Fruit fly (Drosophila melanogaster) whole organism, embryonic: ENCODE data around the gene Spc25.
A peak's percentile ranks its signal among the peaks of the same experiment; 100 is the strongest.

Experiments
- Aef1 ChIP-seq: fragments of 200-800 bp; sonication (Bioruptor generic); IDR thresholded peaks from 3 replicates; pipeline ENCODE4 v1.3.6; 2022; ENCODE audit warnings: missing biosample characterization, missing genetic modification characterization
- Bdp1 ChIP-seq: fragments of 200-800 bp; sonication (Bioruptor generic); optimal IDR thresholded peaks from 3 replicates; lab custom pipeline; 2016; ENCODE audit warnings: missing biosample characterization, missing genetic modification characterization
- CG10366 ChIP-seq: fragments of 200-800 bp; sonication (Bioruptor generic); IDR thresholded peaks from 2 replicates; pipeline ENCODE4 v1.3.6; 2022; ENCODE audit warnings: missing biosample characterization, missing genetic modification characterization
- CG11695 ChIP-seq: fragments of 200-800 bp; sonication (Bioruptor generic); IDR thresholded peaks from 3 replicates; pipeline ENCODE4 v1.3.6; 2022; ENCODE audit warnings: missing biosample characterization, missing genetic modification characterization
- CG12155 ChIP-seq: fragments of 200-800 bp; sonication (Bioruptor generic); optimal IDR thresholded peaks from 3 replicates; lab custom pipeline; 2016; ENCODE audit warnings: missing biosample characterization, missing genetic modification characterization
- CG12391 ChIP-seq: fragments of 200-800 bp; sonication (Bioruptor generic); optimal IDR thresholded peaks from 3 replicates; lab custom pipeline; 2018; ENCODE audit warnings: missing biosample characterization, mild to moderate bottlenecking, missing genetic modification characterization, moderate library complexity
- CG12769 ChIP-seq: fragments of 200-800 bp; sonication (Bioruptor generic); optimal IDR thresholded peaks from 2 replicates; lab custom pipeline; 2019; ENCODE audit warnings: missing biosample characterization, mild to moderate bottlenecking, missing genetic modification characterization, moderate library complexity
- CG15696 ChIP-seq: fragments of 200-800 bp; sonication (Bioruptor generic); optimal IDR thresholded peaks from 2 replicates; lab custom pipeline; 2019; ENCODE audit warnings: missing biosample characterization, mild to moderate bottlenecking, missing genetic modification characterization, moderate library complexity
- CG18262 ChIP-seq: fragments of 200-800 bp; optimal IDR thresholded peaks from 3 replicates; lab custom pipeline; 2019; ENCODE audit warnings: missing biosample characterization, mild to moderate bottlenecking, missing genetic modification characterization, moderate library complexity
- CG18599 ChIP-seq: fragments of 200-800 bp; sonication (Bioruptor generic); optimal IDR thresholded peaks from 3 replicates; lab custom pipeline; 2017; ENCODE audit warnings: missing biosample characterization, missing genetic modification characterization, mild to moderate bottlenecking, moderate library complexity, missing genetic modification reagents
- CG3281 ChIP-seq: fragments of 200-800 bp; sonication (Bioruptor generic); optimal IDR thresholded peaks from 3 replicates; lab custom pipeline; 2017; ENCODE audit warnings: missing biosample characterization, mild to moderate bottlenecking, missing genetic modification characterization
- CG3726 ChIP-seq: fragments of 200-800 bp; sonication (Bioruptor generic); IDR thresholded peaks from 3 replicates; pipeline ENCODE4, ENCODE4 v1.3.6; 2022; ENCODE audit warnings: missing biosample characterization, missing genetic modification characterization
- CG4328 ChIP-seq: fragments of 200-800 bp; sonication (Bioruptor generic); optimal IDR thresholded peaks from 3 replicates; lab custom pipeline; 2017; ENCODE audit warnings: missing biosample characterization, missing genetic modification reagents, missing genetic modification characterization
- CG4404 ChIP-seq: fragments of 200-800 bp; sonication (Bioruptor generic); IDR thresholded peaks from 2 replicates; pipeline ENCODE4 v1.3.6; 2022; ENCODE audit warnings: missing biosample characterization, missing genetic modification characterization
- CG4617 ChIP-seq: fragments of 200-800 bp; sonication (Bioruptor generic); optimal IDR thresholded peaks from 3 replicates; lab custom pipeline; 2016; ENCODE audit warnings: missing biosample characterization, missing genetic modification characterization, borderline replicate concordance
- CG5953 ChIP-seq: fragments of 200-800 bp; sonication (Bioruptor generic); IDR thresholded peaks from 2 replicates; pipeline ENCODE4 v1.3.6; 2022; ENCODE audit warnings: missing biosample characterization, missing genetic modification characterization
- CG7556 ChIP-seq: fragments of 200-800 bp; sonication (Bioruptor generic); optimal IDR thresholded peaks from 2 replicates; lab custom pipeline; 2017; ENCODE audit warnings: missing biosample characterization, mild to moderate bottlenecking, missing genetic modification characterization
- CG9876 ChIP-seq: fragments of 200-800 bp; sonication (Bioruptor generic); optimal IDR thresholded peaks from 2 replicates; lab custom pipeline; 2016; ENCODE audit warnings: missing biosample characterization, missing genetic modification characterization
- Dad ChIP-seq: fragments of 200-800 bp; sonication (Bioruptor generic); optimal IDR thresholded peaks from 3 replicates; lab custom pipeline; 2016; ENCODE audit warnings: missing biosample characterization, missing genetic modification characterization
- Deaf1 ChIP-seq: fragments of 200-800 bp; optimal IDR thresholded peaks from 3 replicates; lab custom pipeline; 2019; ENCODE audit warnings: missing biosample characterization, mild to moderate bottlenecking, missing genetic modification characterization, moderate library complexity
- Dll ChIP-seq: fragments of 200-800 bp; sonication (Bioruptor generic); IDR thresholded peaks from 4 replicates; pipeline ENCODE4 v1.3.6; 2022; ENCODE audit warnings: missing biosample characterization, missing genetic modification characterization; ENCODE audit not compliant: partially characterized antibody
- Elba2 ChIP-seq: fragments of 200-800 bp; sonication (Bioruptor generic); optimal IDR thresholded peaks from 3 replicates; lab custom pipeline; 2016; ENCODE audit warnings: missing biosample characterization, missing genetic modification characterization
- Mrtf ChIP-seq: fragments of 200-800 bp; sonication (Bioruptor generic); IDR thresholded peaks from 3 replicates; pipeline ENCODE4 v1.3.6; 2022; ENCODE audit warnings: missing biosample characterization, missing genetic modification characterization
- NK7.1 ChIP-seq: fragments of 200-800 bp; sonication (Bioruptor generic); optimal IDR thresholded peaks from 3 replicates; lab custom pipeline; 2016; ENCODE audit warnings: missing biosample characterization, missing genetic modification characterization
- Ptx1 ChIP-seq: fragments of 200-800 bp; sonication (Bioruptor generic); IDR thresholded peaks from 2 replicates; pipeline ENCODE4 v1.3.6; 2022; ENCODE audit warnings: missing biosample characterization, missing genetic modification characterization
- Usf ChIP-seq: fragments of 200-800 bp; sonication (Bioruptor generic); optimal IDR thresholded peaks from 2 replicates; lab custom pipeline; 2017; ENCODE audit warnings: missing genotype, missing biosample characterization, missing genetic modification characterization
- abd-A ChIP-seq: fragments of 200-800 bp; sonication (Bioruptor generic); optimal IDR thresholded peaks from 3 replicates; lab custom pipeline; 2019; ENCODE audit warnings: missing biosample characterization, mild to moderate bottlenecking, missing genetic modification characterization, moderate library complexity
- ash1 ChIP-seq: fragments of 200-800 bp; sonication (Bioruptor generic); optimal IDR thresholded peaks from 2 replicates; lab custom pipeline; 2018; ENCODE audit warnings: missing biosample characterization, mild to moderate bottlenecking, missing genetic modification characterization
- bigmax ChIP-seq: fragments of 200-800 bp; sonication (Bioruptor generic); optimal IDR thresholded peaks from 2 replicates; lab custom pipeline; 2018; ENCODE audit warnings: missing biosample characterization, mild to moderate bottlenecking, missing genetic modification characterization
- btn ChIP-seq: fragments of 200-800 bp; sonication (Bioruptor generic); optimal IDR thresholded peaks from 2 replicates; lab custom pipeline; 2016; ENCODE audit warnings: missing biosample characterization, missing genetic modification characterization
- cas ChIP-seq: fragments of 200-800 bp; sonication (Bioruptor generic); IDR thresholded peaks from 2 replicates; pipeline ENCODE4 v1.3.6; 2022; ENCODE audit warnings: missing biosample characterization, missing genetic modification characterization
- cato ChIP-seq: fragments of 200-800 bp; sonication (Bioruptor generic); optimal IDR thresholded peaks from 2 replicates; lab custom pipeline; 2016; ENCODE audit warnings: missing biosample characterization, missing genetic modification characterization, borderline replicate concordance
- chn ChIP-seq: fragments of 200-800 bp; sonication (Bioruptor generic); optimal IDR thresholded peaks from 2 replicates; lab custom pipeline; 2016; ENCODE audit warnings: missing biosample characterization, missing genetic modification characterization
- dmrt11E ChIP-seq: fragments of 200-800 bp; sonication (Bioruptor generic); optimal IDR thresholded peaks from 3 replicates; lab custom pipeline; 2018; ENCODE audit warnings: missing biosample characterization, mild to moderate bottlenecking, missing genetic modification characterization, moderate library complexity
- esg ChIP-seq: fragments of 200-800 bp; sonication (Bioruptor generic); conservative IDR thresholded peaks from 2 replicates; pipeline ENCODE4 v1.3.6; 2022; ENCODE audit warnings: missing biosample characterization, missing genetic modification characterization
- eve ChIP-seq, 2 experiments: fragments of >200 bp; optimal IDR thresholded peaks; 2 replicates each; lab custom pipeline; 2017; ENCODE audit warnings: missing biosample characterization in 2 of 2, missing genetic modification characterization in 2 of 2
- fu2 ChIP-seq: fragments of 200-800 bp; sonication (Bioruptor generic); optimal IDR thresholded peaks from 2 replicates; lab custom pipeline; 2016; ENCODE audit warnings: missing biosample characterization, missing genetic modification characterization
- gce ChIP-seq: fragments of 200-800 bp; sonication (Bioruptor generic); IDR thresholded peaks from 3 replicates; pipeline ENCODE4 v1.3.6; 2022; ENCODE audit warnings: missing biosample characterization, missing genetic modification characterization
- ken ChIP-seq: fragments of 200-800 bp; sonication (Bioruptor generic); IDR thresholded peaks from 3 replicates; pipeline ENCODE4 v1.3.6; 2022; ENCODE audit warnings: missing biosample characterization, missing genetic modification characterization
- lola ChIP-seq, 3 experiments: fragments of >200 bp in 2 of 3; fragments of 200-800 bp in 1 of 3; sonication (Bioruptor generic) in 1 of 3; optimal IDR thresholded peaks; 2 replicates each; lab custom pipeline; 2017 to 2019; ENCODE audit warnings: missing biosample characterization in 3 of 3, missing genetic modification characterization in 3 of 3, mild to moderate bottlenecking in 1 of 3, moderate library complexity in 1 of 3
- psq ChIP-seq: fragments of 200-800 bp; sonication (Bioruptor generic); optimal IDR thresholded peaks from 2 replicates; lab custom pipeline; 2017; ENCODE audit warnings: missing biosample characterization, missing genetic modification characterization
- pum ChIP-seq: fragments of 200-800 bp; sonication (Bioruptor generic); optimal IDR thresholded peaks from 2 replicates; lab custom pipeline; 2016; ENCODE audit warnings: missing biosample characterization, missing genetic modification characterization
- sens ChIP-seq: fragments of 200-800 bp; sonication (Bioruptor generic); peaks from one replicate; lab custom pipeline; 2016; ENCODE audit warnings: missing biosample characterization, missing genetic modification characterization
- so ChIP-seq: fragments of 200-800 bp; sonication (Bioruptor generic); IDR thresholded peaks from 3 replicates; pipeline ENCODE4 v1.3.6; 2022; ENCODE audit warnings: missing biosample characterization, missing genetic modification characterization
- sob ChIP-seq: fragments of 200-800 bp; sonication (Bioruptor generic); IDR thresholded peaks from 2 replicates; pipeline ENCODE4 v1.3.6; 2022; ENCODE audit warnings: missing biosample characterization, missing genetic modification characterization
- sr ChIP-seq: fragments of 200-800 bp; sonication (Bioruptor generic); IDR thresholded peaks from 3 replicates; pipeline ENCODE4 v1.3.6; 2022; ENCODE audit warnings: missing biosample characterization, missing genetic modification characterization
- toy ChIP-seq: fragments of 200-800 bp; sonication (Bioruptor generic); IDR thresholded peaks from 2 replicates; pipeline ENCODE4 v1.3.6; 2022; ENCODE audit warnings: missing biosample characterization, missing genetic modification characterization
- twi ChIP-seq: fragments of 200-800 bp; optimal IDR thresholded peaks from 2 replicates; lab custom pipeline; 2019; ENCODE audit warnings: missing biosample characterization, mild to moderate bottlenecking, missing genetic modification characterization, moderate library complexity
- zfh1 ChIP-seq: fragments of 200-800 bp; sonication (Bioruptor generic); IDR thresholded peaks from 3 replicates; pipeline ENCODE4 v1.3.6; 2022; ENCODE audit warnings: missing biosample characterization, missing genetic modification characterization
- zfh2 ChIP-seq: fragments of 200-800 bp; sonication (Bioruptor generic); optimal IDR thresholded peaks from 2 replicates; lab custom pipeline; 2016; ENCODE audit warnings: missing biosample characterization, missing genetic modification characterization

The Spc25 gene

dm6 chr3R:12960929-12961855, at the start of gene Spc25:
Gene Spc25, plus strand, starts transcription at chr3R:12961745.
- TF ChIP-seq dmrt11E (tag; lab: Kevin White, UChicago) (peak; percentile 12), CG15696 (tag; lab: Kevin White, UChicago) (peak; percentile 7), abd-A (no peak), fu2 (GFP tag; lab: Kevin White, UChicago) (peak; percentile 64), cas (no peak), CG18262 (tag; lab: Kevin White, UChicago) (no peak), CG7556 (no peak), Dad (GFP tag; lab: Kevin White, UChicago) (peak; percentile 73), Elba2 (peak; percentile 64), psq (GFP tag; lab: Kevin White, UChicago) (peak; percentile 4), zfh1 (GFP tag; lab: Robert Waterston, UW) (peak; percentile 45; the same call in 2 of the 3 replicates), CG10366 (GFP tag; lab: Robert Waterston, UW) (peak; percentile 54), CG18599 (no peak), CG4617 (GFP tag; lab: Kevin White, UChicago) (peak; percentile 77), Bdp1 (GFP tag; lab: Kevin White, UChicago) (peak; percentile 43), ash1 (GFP tag; lab: Kevin White, UChicago) (no peak), bigmax (GFP tag; lab: Kevin White, UChicago) (no peak), NK7.1 (GFP tag; lab: Kevin White, UChicago) (no peak), toy (GFP tag; lab: Robert Waterston, UW) (no peak), eve (GFP tag; optimal IDR thresholded peaks at IDR 0.05; lab: Kevin White, UChicago) (no peak), Deaf1 (tag; lab: Kevin White, UChicago) (no peak), esg (GFP tag; lab: Robert Waterston, UW) (no peak), Aef1 (GFP tag; lab: Robert Waterston, UW) (no peak), Usf (no peak), ken (GFP tag; lab: Robert Waterston, UW) (peak; percentile 75; the same call in 2 of the 3 replicates), CG3281 (GFP tag; lab: Kevin White, UChicago) (peak; percentile 9), lola (GFP tag; optimal IDR thresholded peaks at IDR 0.05; lab: Kevin White, UChicago) (no peak), sob (peak; percentile 66; the same call in 1 of the 2 replicates), twi (tag; lab: Kevin White, UChicago) (no peak), pum (peak; percentile 66), zfh2 (peak; percentile 75), CG4404 (GFP tag; lab: Robert Waterston, UW) (no peak), CG12769 (tag; lab: Kevin White, UChicago) (no peak), CG12155 (peak; percentile 47), so (no peak), Ptx1 (GFP tag; lab: Robert Waterston, UW) (0 out of 2 replicates have a peak, but pooled peaks have one; percentile 39), cato (GFP tag; lab: Kevin White, UChicago) (no peak), CG4328 (GFP tag; lab: Kevin White, UChicago) (no peak), CG9876 (peak; percentile 58), CG3726 (GFP tag; lab: Robert Waterston, UW) (no peak), Dll (peak; percentile 93), sr (GFP tag; lab: Robert Waterston, UW) (no peak), sens (GFP tag; lab: Kevin White, UChicago) (peak; percentile 91), btn (no peak), CG5953 (no peak), CG12391 (tag; lab: Kevin White, UChicago) (peak; percentile 51), CG11695 (GFP tag; lab: Robert Waterston, UW) (no peak), Mrtf (GFP tag; lab: Robert Waterston, UW) (no peak), chn (GFP tag; lab: Kevin White, UChicago) (peak; percentile 75), gce (no peak)
